Fruit fly (Drosophila melanogaster): ENCODE measurements around the gene dpr9.

DNA sequence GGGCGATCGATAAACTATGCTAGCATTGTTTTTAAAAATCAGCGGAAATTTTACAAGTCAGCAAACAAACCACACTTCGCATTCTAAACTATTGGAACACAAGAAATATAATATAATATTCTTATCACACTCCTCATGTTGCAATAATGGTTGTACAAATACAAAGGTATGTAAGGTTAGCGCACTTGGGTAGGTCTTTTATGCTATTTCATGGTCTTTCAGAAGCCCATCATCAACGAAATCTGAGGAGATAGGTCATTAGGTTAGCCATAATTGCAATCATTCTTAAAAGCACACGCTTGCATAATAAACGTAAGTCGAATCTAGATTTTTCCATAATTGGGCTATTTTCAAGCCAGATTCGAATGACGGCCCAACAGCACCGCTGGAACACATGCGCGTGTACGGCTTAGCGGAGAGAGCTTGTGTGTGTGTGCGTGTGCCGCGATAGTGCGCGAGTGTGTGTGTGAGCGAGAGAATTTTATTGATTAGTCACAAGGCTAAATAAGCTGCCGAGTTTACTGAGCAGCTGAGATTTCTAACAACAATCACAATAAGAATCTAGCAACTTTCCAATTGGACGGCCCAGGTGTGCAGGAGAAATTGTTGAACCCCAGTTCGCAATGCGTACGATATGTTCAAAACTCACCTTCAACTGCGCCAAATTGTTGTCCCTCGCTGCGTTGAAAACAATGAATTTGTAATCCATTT lies 17.4 kb upstream of the dpr9 start:
- TF ChIP-seq kay (GFP tag; ENCODE audit: borderline replicate concordance): no peak
- peak; percentile 42 for TF ChIP-seq CG11617 (GFP tag; optimal IDR thresholded peaks at IDR 0.05)
- no peak for TF ChIP-seq CG33017 (tag; optimal IDR thresholded peaks at IDR 0.05)

All from whole organism, adult.